Worm (Caenorhabditis elegans): Measurements from ENCODE around the gene T15B7.14.

The T15B7.14 gene

ce11 chrV:6796894-6797293 is 38.2 kb downstream of the T15B7.14 start:
- peak; percentile 65 for TF ChIP-seq nhr-23 (tag; optimal IDR thresholded peaks at IDR 0.05)
- peak; percentile 83 for TF ChIP-seq lin-39 (tag; optimal IDR thresholded peaks at IDR 0.05)
- peak; percentile 10 for TF ChIP-seq R02D3.7 (tag; optimal IDR thresholded peaks at IDR 0.05)
- TF ChIP-seq egl-5 (tag; optimal IDR thresholded peaks at IDR 0.05), result peak; percentile 47
- no peak for TF ChIP-seq nhr-28 (tag; optimal IDR thresholded peaks at IDR 0.05)
- peak; percentile 11 for TF ChIP-seq snpc-4 (tag; optimal IDR thresholded peaks at IDR 0.05)
- TF ChIP-seq unc-62 (GFP tag; optimal IDR thresholded peaks at IDR 0.05), result no peak
- peak; percentile 88 for TF ChIP-seq hmg-11 (tag; optimal IDR thresholded peaks at IDR 0.05)
- peak; percentile 63 for TF ChIP-seq nfya-1 (tag; optimal IDR thresholded peaks at IDR 0.05; ENCODE audit: insufficient read depth)
- TF ChIP-seq elt-2 (tag; optimal IDR thresholded peaks at IDR 0.05), result peak; percentile 16
- TF ChIP-seq fos-1 (tag; optimal IDR thresholded peaks at IDR 0.05), result no peak
- TF ChIP-seq pha-4 (tag; optimal IDR thresholded peaks at IDR 0.05), result peak; percentile 58

ce11 chrV:6796264-6796663 is 38.9 kb downstream of the T15B7.14 start:
- no peak for TF ChIP-seq elt-2 (tag; optimal IDR thresholded peaks at IDR 0.05)
- TF ChIP-seq egl-27 (tag; optimal IDR thresholded peaks at IDR 0.05), result no peak
- no peak for TF ChIP-seq nhr-25 (tag; optimal IDR thresholded peaks at IDR 0.05)
- TF ChIP-seq mml-1 (tag; optimal IDR thresholded peaks at IDR 0.05), result no peak
- no peak for TF ChIP-seq ceh-28 (tag; optimal IDR thresholded peaks at IDR 0.05)
- no peak for TF ChIP-seq nhr-67 (tag; optimal IDR thresholded peaks at IDR 0.05)
- no peak for TF ChIP-seq sea-2 (GFP tag; optimal IDR thresholded peaks at IDR 0.05)
- no peak for TF ChIP-seq nfya-1 (tag; optimal IDR thresholded peaks at IDR 0.05; ENCODE audit: insufficient read depth)
- TF ChIP-seq mdl-1 (tag; optimal IDR thresholded peaks at IDR 0.05), result no peak
- TF ChIP-seq lin-15B (tag; optimal IDR thresholded peaks at IDR 0.05), result no peak
- no peak for TF ChIP-seq nhr-77 (tag; optimal IDR thresholded peaks at IDR 0.05)
- no peak for TF ChIP-seq eor-1 (tag; optimal IDR thresholded peaks at IDR 0.05)
- TF ChIP-seq lsy-12 (tag; optimal IDR thresholded peaks at IDR 0.05), result no peak
- no peak for TF ChIP-seq skn-1 (tag; optimal IDR thresholded peaks at IDR 0.05)
- TF ChIP-seq egl-5 (tag; optimal IDR thresholded peaks at IDR 0.05), result no peak
- TF ChIP-seq ama-1 (optimal IDR thresholded peaks at IDR 0.05), result no peak

- TF ChIP-seq lin-39 (tag; optimal IDR thresholded peaks at IDR 0.05), result peak; percentile 28
- no peak for TF ChIP-seq sea-2 (GFP tag; optimal IDR thresholded peaks at IDR 0.05)
- TF ChIP-seq snpc-4 (tag; optimal IDR thresholded peaks at IDR 0.05), result peak; percentile 71
Measured at ce11 chrV:6793744-6794239, 41.4 kb downstream of the T15B7.14 start, which contains the start of gene ZC404.1. Gene ZC404.1 (plus strand): TSS chrV:6794189.

ce11 chrV:6792973-6793372 is 42.2 kb downstream of the T15B7.14 start:
- no peak for TF ChIP-seq skn-1 (tag; optimal IDR thresholded peaks at IDR 0.05)
- TF ChIP-seq fkh-10 (GFP tag; optimal IDR thresholded peaks at IDR 0.05), result no peak
- peak; percentile 7 for TF ChIP-seq pha-4 (tag; optimal IDR thresholded peaks at IDR 0.05)
- TF ChIP-seq nhr-25 (tag; optimal IDR thresholded peaks at IDR 0.05), result no peak
- TF ChIP-seq sea-2 (GFP tag; optimal IDR thresholded peaks at IDR 0.05), result no peak
- no peak for TF ChIP-seq unc-39 (tag; optimal IDR thresholded peaks at IDR 0.05)
- TF ChIP-seq lin-39 (tag; optimal IDR thresholded peaks at IDR 0.05), result no peak

ce11 chrV:6792565-6792964 is 42.6 kb downstream of the T15B7.14 start, which contains the start of gene gck-2:
Gene gck-2 (minus strand): TSS chrV:6792665.
- no peak for TF ChIP-seq aly-2 (tag; optimal IDR thresholded peaks at IDR 0.05)
- TF ChIP-seq fkh-2 (tag; optimal IDR thresholded peaks at IDR 0.05), result no peak
- TF ChIP-seq nhr-43 (tag; optimal IDR thresholded peaks at IDR 0.05; ENCODE audit: poor library complexity, severe bottlenecking), result no peak

ce11 chrV:6787906-6788430 is 47.2 kb downstream of the T15B7.14 start, which contains the start of gene ZC404.2:
Gene ZC404.2 (plus strand): TSS chrV:6787952.
- TF ChIP-seq nhr-237 (tag; optimal IDR thresholded peaks at IDR 0.05), result no peak
- TF ChIP-seq nhr-12 (tag; optimal IDR thresholded peaks at IDR 0.05), result no peak
- no peak for TF ChIP-seq nhr-67 (tag; optimal IDR thresholded peaks at IDR 0.05)
- TF ChIP-seq egl-27 (tag; optimal IDR thresholded peaks at IDR 0.05), result no peak
- TF ChIP-seq zag-1 (tag; optimal IDR thresholded peaks at IDR 0.05), result no peak
- no peak for TF ChIP-seq nhr-23 (tag; optimal IDR thresholded peaks at IDR 0.05)
- TF ChIP-seq lin-39 (tag; optimal IDR thresholded peaks at IDR 0.05), result no peak
- TF ChIP-seq nhr-11 (tag; optimal IDR thresholded peaks at IDR 0.05), result no peak
- no peak for TF ChIP-seq elt-1 (tag; optimal IDR thresholded peaks at IDR 0.05)
- TF ChIP-seq skn-1 (tag; optimal IDR thresholded peaks at IDR 0.05), result no peak
- TF ChIP-seq ZK546.5 (tag; optimal IDR thresholded peaks at IDR 0.05), result no peak
- no peak for TF ChIP-seq ceh-82 (tag; optimal IDR thresholded peaks at IDR 0.05)
- no peak for TF ChIP-seq ztf-4 (tag; optimal IDR thresholded peaks at IDR 0.05)
- TF ChIP-seq nhr-25 (tag; optimal IDR thresholded peaks at IDR 0.05), result no peak
- TF ChIP-seq R02D3.7 (tag; optimal IDR thresholded peaks at IDR 0.05), result no peak
- no peak for TF ChIP-seq fkh-10 (GFP tag; optimal IDR thresholded peaks at IDR 0.05)
- no peak for TF ChIP-seq lin-15B (tag; optimal IDR thresholded peaks at IDR 0.05)
- TF ChIP-seq tbx-2 (tag; optimal IDR thresholded peaks at IDR 0.05), result no peak
- TF ChIP-seq elt-2 (tag; optimal IDR thresholded peaks at IDR 0.05), result no peak
- TF ChIP-seq pha-4 (tag; optimal IDR thresholded peaks at IDR 0.05), result no peak

Measured in whole organism, L3 larva.